Worm (Caenorhabditis elegans) whole organism, L3 larva: ENCODE measurements around the gene R09F10.1.

ENCODE experiments used
- R02D3.7 ChIP-seq: fragments of 150-350 bp; optimal IDR thresholded peaks from 2 replicates; lab custom pipeline; 2014; ENCODE audit warnings: missing biosample characterization, missing genetic modification characterization
- ZK546.5 ChIP-seq: sonication (generic microtip); optimal IDR thresholded peaks from 2 replicates; lab custom pipeline; 2017; ENCODE audit warnings: missing biosample characterization, missing genetic modification characterization
- aly-2 ChIP-seq: fragments of 150-350 bp; optimal IDR thresholded peaks from 2 replicates; lab custom pipeline; 2014; ENCODE audit warnings: missing biosample characterization, missing genetic modification characterization
- ceh-16 ChIP-seq: sonication (generic microtip); optimal IDR thresholded peaks from 2 replicates; lab custom pipeline; 2017; ENCODE audit warnings: missing biosample characterization, missing genetic modification characterization
- ceh-28 ChIP-seq: fragments of 150-350 bp; optimal IDR thresholded peaks from 2 replicates; lab custom pipeline; 2014; ENCODE audit warnings: missing biosample characterization, missing genetic modification reagents, missing genetic modification characterization
- ceh-9 ChIP-seq: sonication (generic microtip); optimal IDR thresholded peaks from 2 replicates; lab custom pipeline; 2018; ENCODE audit warnings: missing biosample characterization, missing genetic modification characterization
- daf-12 ChIP-seq: fragments of 150-350 bp; optimal IDR thresholded peaks from 2 replicates; lab custom pipeline; 2014; ENCODE audit warnings: missing biosample characterization, missing genetic modification reagents, missing genetic modification characterization
- egl-27 ChIP-seq: sonication (generic microtip); optimal IDR thresholded peaks from 4 replicates; lab custom pipeline; 2017; ENCODE audit warnings: missing biosample characterization, missing genetic modification reagents, missing genetic modification characterization
- egl-5 ChIP-seq: fragments of 150-350 bp; optimal IDR thresholded peaks from 2 replicates; lab custom pipeline; 2017; ENCODE audit warnings: missing biosample characterization, missing genetic modification reagents, missing genetic modification characterization, inconsistent platforms
- elt-2 ChIP-seq: sonication (generic microtip); optimal IDR thresholded peaks from 2 replicates; lab custom pipeline; 2016; ENCODE audit warnings: missing genetic modification reagents, mild to moderate bottlenecking, missing genetic modification characterization, missing compliant biosample characterization
- elt-3 ChIP-seq, 3 experiments: fragments of 150-350 bp in 1 of 3; sonication (generic microtip) in 2 of 3; optimal IDR thresholded peaks; 2 replicates in 2 of 3; 4 replicates in 1 of 3; lab custom pipeline; 2014 to 2017; ENCODE audit warnings: missing biosample characterization in 3 of 3, missing genetic modification characterization in 3 of 3
- eor-1 ChIP-seq, 2 experiments: fragments of 150-350 bp; optimal IDR thresholded peaks; 2 replicates each; lab custom pipeline; 2014 to 2018; ENCODE audit warnings: missing biosample characterization in 2 of 2, missing genetic modification characterization in 2 of 2
- fkh-10 ChIP-seq: sonication (generic microtip); optimal IDR thresholded peaks from 2 replicates; lab custom pipeline; 2017; ENCODE audit warnings: missing biosample characterization, missing genetic modification reagents, missing genetic modification characterization
- fkh-2 ChIP-seq: fragments of 150-350 bp; optimal IDR thresholded peaks from 2 replicates; lab custom pipeline; 2014; ENCODE audit warnings: missing biosample characterization, missing genetic modification reagents, missing genetic modification characterization
- fos-1 ChIP-seq: fragments of 150-350 bp; optimal IDR thresholded peaks from 2 replicates; lab custom pipeline; 2014; ENCODE audit warnings: missing biosample characterization, missing genetic modification characterization
- hmg-11 ChIP-seq: sonication (generic microtip); optimal IDR thresholded peaks from 2 replicates; lab custom pipeline; 2016; ENCODE audit warnings: missing genetic modification characterization, missing compliant biosample characterization
- jun-1 ChIP-seq: fragments of 150-350 bp; optimal IDR thresholded peaks from 2 replicates; lab custom pipeline; 2014; ENCODE audit warnings: missing biosample characterization, missing genetic modification reagents, missing genetic modification characterization
- lin-15B ChIP-seq: fragments of 150-350 bp; optimal IDR thresholded peaks from 2 replicates; lab custom pipeline; 2014; ENCODE audit warnings: missing biosample characterization, missing genetic modification characterization
- lin-39 ChIP-seq: fragments of 150-350 bp; optimal IDR thresholded peaks from 2 replicates; lab custom pipeline; 2018; ENCODE audit warnings: missing biosample characterization, missing genetic modification reagents, missing genetic modification characterization
- lsy-12 ChIP-seq: sonication (generic microtip); optimal IDR thresholded peaks from 2 replicates; lab custom pipeline; 2016; ENCODE audit warnings: mild to moderate bottlenecking, missing genetic modification characterization, missing compliant biosample characterization
- mdl-1 ChIP-seq: fragments of 150-350 bp; optimal IDR thresholded peaks from 2 replicates; lab custom pipeline; 2014; ENCODE audit warnings: missing biosample characterization, missing genetic modification characterization
- mml-1 ChIP-seq: fragments of 150-350 bp; sonication (generic microtip); optimal IDR thresholded peaks from 3 replicates; lab custom pipeline; 2014; ENCODE audit warnings: missing biosample characterization, missing genetic modification characterization
- nhr-11 ChIP-seq: fragments of 150-350 bp; optimal IDR thresholded peaks from 2 replicates; lab custom pipeline; 2014; ENCODE audit warnings: missing biosample characterization, missing genetic modification characterization
- nhr-12 ChIP-seq: fragments of 150-350 bp; optimal IDR thresholded peaks from 2 replicates; lab custom pipeline; 2014; ENCODE audit warnings: missing biosample characterization, missing genetic modification characterization
- nhr-23 ChIP-seq: fragments of 150-350 bp; optimal IDR thresholded peaks from 2 replicates; lab custom pipeline; 2014; ENCODE audit warnings: missing biosample characterization, missing genetic modification reagents, missing genetic modification characterization
- nhr-237 ChIP-seq: fragments of 150-350 bp; optimal IDR thresholded peaks from 2 replicates; lab custom pipeline; 2014; ENCODE audit warnings: missing biosample characterization, missing genetic modification characterization
- nhr-25 ChIP-seq: sonication (generic microtip); optimal IDR thresholded peaks from 2 replicates; lab custom pipeline; 2017; ENCODE audit warnings: missing biosample characterization, missing genetic modification characterization
- nhr-28 ChIP-seq: fragments of 150-350 bp; optimal IDR thresholded peaks from 2 replicates; lab custom pipeline; 2014; ENCODE audit warnings: missing biosample characterization, missing genetic modification characterization
- nhr-43 ChIP-seq: sonication (generic microtip); optimal IDR thresholded peaks from 2 replicates; lab custom pipeline; 2016; ENCODE audit warnings: mild to moderate bottlenecking, missing genetic modification characterization, missing compliant biosample characterization; ENCODE audit not compliant: poor library complexity, severe bottlenecking
- nhr-67 ChIP-seq: fragments of 150-350 bp; optimal IDR thresholded peaks from 2 replicates; lab custom pipeline; 2014; ENCODE audit warnings: missing biosample characterization, missing genetic modification characterization
- nhr-76 ChIP-seq: fragments of 150-350 bp; sonication (generic microtip); optimal IDR thresholded peaks from 5 replicates; lab custom pipeline; 2014; ENCODE audit warnings: missing biosample characterization, missing genetic modification characterization
- skn-1 ChIP-seq: fragments of 150-350 bp; optimal IDR thresholded peaks from 2 replicates; lab custom pipeline; 2014; ENCODE audit warnings: missing biosample characterization, missing genetic modification characterization
- snpc-4 ChIP-seq: fragments of 150-350 bp; optimal IDR thresholded peaks from 2 replicates; lab custom pipeline; 2014; ENCODE audit warnings: missing biosample characterization, missing genetic modification characterization
- tbx-2 ChIP-seq: sonication (generic microtip); optimal IDR thresholded peaks from 2 replicates; lab custom pipeline; 2016; ENCODE audit warnings: mild to moderate bottlenecking, missing genetic modification characterization, missing compliant biosample characterization
- ztf-4 ChIP-seq: fragments of 150-350 bp; optimal IDR thresholded peaks from 2 replicates; lab custom pipeline; 2014; ENCODE audit warnings: missing biosample characterization, missing genetic modification characterization

The R09F10.1 gene

DNA sequence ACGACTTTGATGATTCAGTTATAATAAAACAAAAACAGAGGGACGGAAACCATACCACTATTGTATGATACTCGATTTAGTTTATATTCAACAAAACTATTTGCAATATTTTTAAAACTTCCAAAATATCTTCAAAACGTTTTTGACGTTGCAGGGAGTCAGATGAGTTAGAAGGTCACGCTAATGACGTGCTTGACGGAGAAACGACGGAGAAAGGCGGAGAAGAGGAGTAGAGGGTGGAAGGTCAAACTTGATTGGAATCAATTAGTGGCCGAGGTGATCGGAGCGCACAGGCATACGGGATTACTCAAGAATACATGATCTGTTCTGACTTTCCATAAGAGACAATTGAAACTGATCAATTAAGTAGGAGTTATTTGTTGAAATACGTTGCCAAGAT lies 20.6 kb upstream of the R09F10.1 start:
- TF ChIP-seq nhr-25 (tag; lab: Kevin White, UChicago) (peak; percentile 54), fos-1 (no peak)

DNA sequence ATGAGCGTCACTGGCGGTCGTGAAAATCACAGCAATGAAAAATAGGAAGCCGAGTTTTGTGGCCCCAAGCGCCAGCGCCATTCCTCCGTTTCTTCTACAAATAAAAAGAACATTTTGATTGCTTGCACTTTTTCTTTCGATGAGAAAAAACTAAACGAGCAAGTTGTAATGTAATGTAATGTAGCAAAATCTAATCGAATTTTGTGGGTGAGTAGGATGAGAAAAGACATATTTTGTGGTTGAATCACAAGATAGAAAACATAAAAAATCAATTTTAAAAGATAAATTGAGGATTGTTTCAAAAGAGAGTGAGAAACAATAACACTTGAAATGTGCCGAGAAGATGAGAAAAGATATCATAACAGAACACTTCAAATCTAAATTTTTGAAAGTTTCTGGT lies 15.8 kb upstream of the R09F10.1 start, which contains the start of gene R09F10.5:
TSS of gene R09F10.5 (minus strand) at position 101 of the 400 bp plus-strand sequence.
- TF ChIP-seq nhr-25 (tag; lab: Kevin White, UChicago) (no peak), elt-2 (no peak), nhr-28 (tag; lab: Kevin White, UChicago) (no peak), eor-1 (tag; optimal IDR thresholded peaks at IDR 0.05; lab: Kevin White, UChicago) (no peak), ceh-28 (tag; lab: Kevin White, UChicago) (no peak), lin-15B (no peak), lin-39 (tag; lab: Kevin White, UChicago) (no peak), egl-27 (tag; lab: Kevin White, UChicago) (no peak), daf-12 (tag; lab: Kevin White, UChicago) (no peak), skn-1 (tag; lab: Kevin White, UChicago) (no peak), lsy-12 (tag; lab: Kevin White, UChicago) (no peak)

- TF ChIP-seq ztf-4, result no peak
- TF ChIP-seq ceh-9, result no peak
- TF ChIP-seq nhr-25 (tag; lab: Kevin White, UChicago), result no peak
- peak; percentile 22 for TF ChIP-seq fkh-10 (GFP tag; lab: Kevin White, UChicago)
- TF ChIP-seq, all 47 proteins: peak for 1
Measured at ce11 chrX:8308491-8308890, 14.9 kb upstream of the R09F10.1 start.

ce11 chrX:8310747-8311146 lies 12.6 kb upstream of the R09F10.1 start:
- TF ChIP-seq nhr-12 (tag; lab: Kevin White, UChicago), result no peak

DNA sequence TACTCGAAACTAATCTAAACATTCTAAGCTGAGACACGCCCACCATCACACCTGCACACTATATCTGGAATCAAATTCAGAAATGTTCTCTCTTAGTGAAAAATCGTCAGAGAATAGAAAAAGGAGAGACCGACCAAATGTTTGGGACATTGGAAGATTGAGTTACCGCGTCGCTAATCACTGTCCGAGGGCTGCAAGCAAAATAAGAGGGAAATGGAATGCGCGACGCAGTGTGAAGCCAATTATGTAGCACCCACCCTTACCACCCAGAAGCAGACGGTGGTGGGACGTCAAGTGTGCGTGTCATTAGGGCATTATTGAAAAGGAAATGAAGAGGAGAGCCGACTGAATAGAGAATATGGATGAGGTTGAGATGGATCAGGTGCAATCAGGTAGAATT lies 11.8 kb upstream of the R09F10.1 start:
- TF ChIP-seq fkh-10 (GFP tag; lab: Kevin White, UChicago) (no peak), lin-39 (tag; lab: Kevin White, UChicago) (no peak), nhr-11 (tag; lab: Kevin White, UChicago) (no peak), mdl-1 (tag; lab: Kevin White, UChicago) (no peak), R02D3.7 (no peak), nhr-12 (tag; lab: Kevin White, UChicago) (no peak), jun-1 (tag; lab: Kevin White, UChicago) (no peak)

DNA sequence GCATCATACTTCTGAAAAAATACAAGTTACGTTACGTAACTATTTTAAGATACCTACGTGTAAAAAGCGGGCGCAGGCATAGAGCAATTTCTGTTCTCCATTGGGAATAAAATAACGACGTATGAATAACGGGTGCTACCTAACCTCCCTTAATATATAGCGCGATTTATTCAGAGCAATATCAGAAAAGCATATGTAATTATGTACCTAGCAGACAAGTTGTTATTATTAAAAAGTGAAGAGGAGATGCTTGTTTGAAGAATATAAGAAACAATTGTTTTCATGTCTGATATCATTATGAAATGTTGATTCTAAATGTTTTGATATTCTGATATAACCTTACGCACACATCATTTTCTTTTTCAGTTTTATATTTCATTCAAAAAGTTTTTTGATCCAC lies 4.4 kb upstream of the R09F10.1 start, which contains the start of gene srh-11:
TSS of gene srh-11 (minus strand) at position 101 of the 400 bp plus-strand sequence.
- TF ChIP-seq daf-12 (tag; lab: Kevin White, UChicago) (no peak), nhr-67 (no peak), elt-3 (tag; optimal IDR thresholded peaks at IDR 0.05; lab: Kevin White, UChicago) (no peak), egl-27 (tag; lab: Kevin White, UChicago) (no peak), nhr-237 (no peak), fos-1 (no peak), eor-1 (tag; optimal IDR thresholded peaks at IDR 0.05; lab: Kevin White, UChicago) (no peak), nhr-76 (no peak), skn-1 (tag; lab: Kevin White, UChicago) (no peak), ZK546.5 (tag; lab: Kevin White, UChicago) (no peak), nhr-11 (tag; lab: Kevin White, UChicago) (no peak), ceh-16 (no peak), nhr-43 (tag; lab: Kevin White, UChicago) (no peak), snpc-4 (tag; lab: Kevin White, UChicago) (no peak), ztf-4 (no peak), egl-5 (no peak), aly-2 (tag; lab: Kevin White, UChicago) (no peak), mml-1 (tag; lab: Kevin White, UChicago) (no peak)

- no peak for TF ChIP-seq nhr-28 (tag; lab: Kevin White, UChicago)
- no peak for TF ChIP-seq eor-1 (tag; optimal IDR thresholded peaks at IDR 0.05; lab: Kevin White, UChicago)
- TF ChIP-seq nhr-12 (tag; lab: Kevin White, UChicago), result no peak
- no peak for TF ChIP-seq hmg-11 (tag; lab: Kevin White, UChicago)
- TF ChIP-seq egl-5, result no peak
- TF ChIP-seq R02D3.7, result no peak
- TF ChIP-seq nhr-23 (tag; lab: Kevin White, UChicago), result no peak
- no peak for TF ChIP-seq lsy-12 (tag; lab: Kevin White, UChicago)
- TF ChIP-seq lin-39 (tag; lab: Kevin White, UChicago), result no peak
- no peak for TF ChIP-seq fkh-2 (tag; lab: Kevin White, UChicago)
- no peak for TF ChIP-seq tbx-2
Measured at ce11 chrX:8320889-8321288, 2.5 kb upstream of the R09F10.1 start, which contains the start of gene pqn-57. Gene pqn-57, minus strand, starts transcription at chrX:8320989.
